Fruit fly (Drosophila melanogaster): ENCODE data around the gene fipi.

fipi gene

DNA sequence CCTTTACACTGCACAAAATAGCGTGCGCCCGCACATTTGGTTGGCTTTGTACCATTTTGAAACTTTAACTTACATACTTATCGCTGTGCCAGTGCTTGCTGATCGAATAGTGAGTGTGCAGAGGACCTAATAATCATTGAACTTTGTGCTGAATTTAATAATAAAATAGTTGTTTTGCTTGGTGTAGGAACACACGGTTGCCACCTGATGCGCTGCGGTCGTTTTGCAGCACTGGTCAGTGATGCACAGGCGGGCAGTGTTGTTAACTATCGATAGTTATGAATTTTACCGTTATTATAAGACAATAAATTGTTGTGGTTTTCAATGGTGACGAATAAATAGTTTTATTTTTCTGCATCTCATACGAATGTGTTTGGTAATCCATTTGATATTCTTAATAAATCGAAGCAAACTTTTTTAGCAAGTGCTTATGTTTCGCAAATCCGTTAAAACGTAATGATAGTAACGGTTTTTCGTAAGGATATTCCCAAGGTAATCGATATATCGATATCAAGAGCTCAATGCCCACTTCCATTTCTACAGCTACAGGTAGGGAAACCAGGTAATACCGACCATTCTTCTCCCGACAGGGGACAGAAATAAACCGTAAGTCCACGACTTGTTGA is 44.0 kb upstream of the fipi start, which contains the start of the genes tank and CG12194 (continued):
- peak; percentile 90 for TF ChIP-seq CG17912 (GFP tag; optimal IDR thresholded peaks at IDR 0.05)
- peak; percentile 94 for TF ChIP-seq CG6654 (GFP tag; optimal IDR thresholded peaks at IDR 0.05)
- peak; percentile 97 for TF ChIP-seq schlank (tag; optimal IDR thresholded peaks at IDR 0.05)
- TF ChIP-seq CG8290 (GFP tag; optimal IDR thresholded peaks at IDR 0.05), result peak; percentile 97
- TF ChIP-seq CG8290 (tag; optimal IDR thresholded peaks at IDR 0.05), result peak; percentile 89 to 100
- peak; percentile 96 for TF ChIP-seq corto (GFP tag; optimal IDR thresholded peaks at IDR 0.05)
- TF ChIP-seq Side (GFP tag; optimal IDR thresholded peaks at IDR 0.05), result peak; percentile 99
- TF ChIP-seq ato (GFP tag; IDR thresholded peaks at IDR 0.05; ENCODE audit: partially characterized antibody), result 0 out of 2 replicates have a peak, but pooled peaks have one; percentile 47
- TF ChIP-seq Fer2 (tag; optimal IDR thresholded peaks at IDR 0.05), result peak; percentile 78
- peak; percentile 98 for TF ChIP-seq CG4820 (GFP tag; optimal IDR thresholded peaks at IDR 0.05)
- peak; percentile 100 for TF ChIP-seq CG4617 (GFP tag; optimal IDR thresholded peaks at IDR 0.05; ENCODE audit: borderline replicate concordance)
- peak; percentile 98 for TF ChIP-seq NC2α (GFP tag; optimal IDR thresholded peaks at IDR 0.05)
- peak; percentile 99 for TF ChIP-seq sens-2 (GFP tag; IDR thresholded peaks at IDR 0.05)
- TF ChIP-seq Doc3 (GFP tag; IDR thresholded peaks at IDR 0.05; ENCODE audit: partially characterized antibody), result peak; percentile 82; the same call in 2 of the 3 replicates
- peak; percentile 91 for TF ChIP-seq CG31365 (tag; optimal IDR thresholded peaks at IDR 0.05)
- TF ChIP-seq salm (tag; optimal IDR thresholded peaks at IDR 0.05), result peak; percentile 98
- TF ChIP-seq Hand (GFP tag; optimal IDR thresholded peaks at IDR 0.05), result peak; percentile 94
- TF ChIP-seq Hmx (GFP tag; optimal IDR thresholded peaks at IDR 0.05), result peak; percentile 92
- peak; percentile 99 for TF ChIP-seq sr (GFP tag; IDR thresholded peaks at IDR 0.05)
- TF ChIP-seq CG18476 (GFP tag; optimal IDR thresholded peaks at IDR 0.05), result peak; percentile 98
- peak; percentile 98 for TF ChIP-seq kay (GFP tag; optimal IDR thresholded peaks at IDR 0.05)
- peak; percentile 99 for TF ChIP-seq oc (tag; optimal IDR thresholded peaks at IDR 0.05)
- no peak for TF ChIP-seq Lpt (GFP tag; optimal IDR thresholded peaks at IDR 0.05)
- peak; percentile 95 for TF ChIP-seq lbe (GFP tag; optimal IDR thresholded peaks at IDR 0.05)
- peak; percentile 100 for TF ChIP-seq CG12769 (tag; optimal IDR thresholded peaks at IDR 0.05)
- TF ChIP-seq Neu2 (GFP tag; optimal IDR thresholded peaks at IDR 0.05; ENCODE audit: borderline replicate concordance), result peak; percentile 93
- no peak for TF ChIP-seq pros (GFP tag; optimal IDR thresholded peaks at IDR 0.05)
- peak; percentile 96 for TF ChIP-seq CG7271 (tag; optimal IDR thresholded peaks at IDR 0.05)
- peak; percentile 99 for TF ChIP-seq Dad (GFP tag; optimal IDR thresholded peaks at IDR 0.05)
- TF ChIP-seq tap (tag; optimal IDR thresholded peaks at IDR 0.05), result peak; percentile 98
- peak; percentile 98 for TF ChIP-seq Myb (GFP tag; optimal IDR thresholded peaks at IDR 0.05)
- peak; percentile 76 for TF ChIP-seq Dref (GFP tag; IDR thresholded peaks at IDR 0.05)
- peak; percentile 87 for TF ChIP-seq Deaf1 (tag; optimal IDR thresholded peaks at IDR 0.05)
- peak; percentile 99 for TF ChIP-seq slbo (GFP tag; IDR thresholded peaks at IDR 0.05)
- TF ChIP-seq trem (tag; optimal IDR thresholded peaks at IDR 0.05), result peak; percentile 96
- peak; percentile 98 for TF ChIP-seq CG17829 (tag; optimal IDR thresholded peaks at IDR 0.05)
- peak; percentile 100 for TF ChIP-seq CG32772 (GFP tag; IDR thresholded peaks at IDR 0.05)
- peak; percentile 99 for TF ChIP-seq Six4 (GFP tag; optimal IDR thresholded peaks at IDR 0.05)

DNA sequence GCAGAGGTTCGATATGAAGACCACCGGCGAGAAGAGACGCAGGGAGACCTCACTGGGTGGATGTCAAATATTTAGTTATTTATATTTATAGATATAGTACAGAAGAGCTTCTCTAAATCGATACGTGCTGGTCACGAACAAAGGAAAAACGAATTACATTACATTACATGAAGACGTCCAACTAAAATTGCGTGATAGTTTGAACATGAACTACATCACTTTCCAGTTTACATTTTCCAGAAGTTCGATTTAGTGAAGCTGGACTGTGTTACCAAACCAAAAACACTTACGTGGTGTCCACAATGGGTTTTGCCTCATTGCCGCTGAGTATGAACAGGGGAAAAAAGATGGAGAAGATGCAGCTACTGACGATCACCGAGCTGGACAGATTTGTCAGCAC is 42.3 kb upstream of the fipi start:
- TF ChIP-seq CG2678 (tag; optimal IDR thresholded peaks at IDR 0.05) (peak; percentile 3), Drgx (GFP tag; IDR thresholded peaks at IDR 0.05) (peak; percentile 29; the same call in 1 of the 2 replicates), slbo (GFP tag; IDR thresholded peaks at IDR 0.05) (peak; percentile 22; the same call in 1 of the 2 replicates), Pdp1 (GFP tag; optimal IDR thresholded peaks at IDR 0.05) (peak in 1 of 2 experiments; percentile 14), CG5953 (GFP tag; IDR thresholded peaks at IDR 0.05) (no peak), Sin3A (optimal IDR thresholded peaks at IDR 0.05) (no peak), grau (tag; optimal IDR thresholded peaks at IDR 0.05) (peak; percentile 49), Med (GFP tag) (peak; percentile 58), Gug (GFP tag; IDR thresholded peaks at IDR 0.05) (peak; percentile 6; the same call in 1 of the 4 replicates), row (GFP tag; IDR thresholded peaks at IDR 0.05) (peak; percentile 41; the same call in 2 of the 3 replicates), ranshi (GFP tag; IDR thresholded peaks at IDR 0.05) (no peak), chn (GFP tag; optimal IDR thresholded peaks at IDR 0.05) (no peak), luna (GFP tag; optimal IDR thresholded peaks at IDR 0.05) (no peak), CG15011 (GFP tag; optimal IDR thresholded peaks at IDR 0.05) (no peak)
